Worm (Caenorhabditis elegans) whole organism, young adult: Measurements from ENCODE around the gene aaim-1.
A peak's percentile ranks its signal among the peaks of the same experiment; 100 is the strongest.

ENCODE experiments used
- B0336.3 ChIP-seq: fragments of 200-800 bp; sonication (Bioruptor generic); IDR thresholded peaks from 2 replicates; pipeline ENCODE4 v1.3.6; 2022; ENCODE audit warnings: missing genetic modification characterization, missing compliant biosample characterization
- F10E7.11 ChIP-seq: sonication (generic microtip); optimal IDR thresholded peaks from 2 replicates; lab custom pipeline; 2017; ENCODE audit warnings: mild to moderate bottlenecking, missing genetic modification characterization, moderate library complexity, missing compliant biosample characterization
- attf-6 ChIP-seq: fragments of 200-800 bp; sonication (Bioruptor generic); IDR thresholded peaks from 2 replicates; pipeline ENCODE4 v1.3.6; 2022; ENCODE audit warnings: missing genetic modification reagents, missing genetic modification characterization, missing compliant biosample characterization
- efl-1 ChIP-seq: fragments of 150-350 bp; optimal IDR thresholded peaks from 2 replicates; lab custom pipeline; 2014; ENCODE audit warnings: missing biosample characterization, missing genetic modification reagents, missing genetic modification characterization
- mxl-1 ChIP-seq: sonication (generic microtip); optimal IDR thresholded peaks from 2 replicates; lab custom pipeline; 2016; ENCODE audit warnings: missing genetic modification characterization, missing compliant biosample characterization
- nhr-80 ChIP-seq: sonication (generic microtip); optimal IDR thresholded peaks from 2 replicates; lab custom pipeline; 2016; ENCODE audit warnings: missing genetic modification characterization, missing compliant biosample characterization
- ztf-18 ChIP-seq: sonication (generic microtip); optimal IDR thresholded peaks from 2 replicates; lab custom pipeline; 2016; ENCODE audit warnings: missing genotype, mild to moderate bottlenecking, missing genetic modification characterization, missing compliant biosample characterization

ce11 chrX:6562378-6562856 lies at the start of gene aaim-1:
- peak; percentile 37 for TF ChIP-seq nhr-80 (tag; lab: Kevin White, UChicago)
- no peak for TF ChIP-seq B0336.3 (GFP tag; lab: Robert Waterston, UW)
- TF ChIP-seq efl-1 (GFP tag; lab: Kevin White, UChicago) = no peak
- TF ChIP-seq attf-6 (GFP tag; lab: Robert Waterston, UW) = no peak
- no peak for TF ChIP-seq ztf-18 (tag; lab: Kevin White, UChicago)
- no peak for TF ChIP-seq F10E7.11 (tag; lab: Kevin White, UChicago)
- TF ChIP-seq mxl-1 = no peak
